Worm (Caenorhabditis elegans) whole organism, late embryonic: Measurements from ENCODE around the gene C07B5.4.

Experiments
- ceh-18 ChIP-seq: sonication (generic microtip); optimal IDR thresholded peaks from 2 replicates; lab custom pipeline; 2016; ENCODE audit warnings: missing genetic modification characterization, missing compliant biosample characterization
- ceh-48 ChIP-seq: sonication (generic microtip); optimal IDR thresholded peaks from 2 replicates; lab custom pipeline; 2016; ENCODE audit warnings: missing genetic modification characterization, inconsistent platforms, missing compliant biosample characterization
- elt-2 ChIP-seq: sonication (generic microtip); optimal IDR thresholded peaks from 2 replicates; lab custom pipeline; 2016; ENCODE audit warnings: missing genetic modification reagents, missing genetic modification characterization, missing compliant biosample characterization
- eyg-1 ChIP-seq: sonication (generic microtip); optimal IDR thresholded peaks from 2 replicates; lab custom pipeline; 2016; ENCODE audit warnings: missing genotype, missing genetic modification characterization, missing compliant biosample characterization
- hlh-13 ChIP-seq: fragments of 200-800 bp; sonication (Bioruptor generic); optimal IDR thresholded peaks from 2 replicates; lab custom pipeline; 2018; ENCODE audit warnings: mild to moderate bottlenecking, missing genetic modification characterization, missing compliant biosample characterization
- hlh-30 ChIP-seq: sonication (generic microtip); optimal IDR thresholded peaks from 2 replicates; lab custom pipeline; 2017; ENCODE audit warnings: antibody characterized with exemption, missing genetic modification characterization, missing compliant biosample characterization; ENCODE audit not compliant: insufficient read depth
- lin-11 ChIP-seq: fragments of 200-800 bp; sonication (Bioruptor generic); optimal IDR thresholded peaks from 2 replicates; lab custom pipeline; 2018; ENCODE audit warnings: mild to moderate bottlenecking, missing genetic modification characterization, missing compliant biosample characterization
- nhr-232 ChIP-seq: sonication (generic microtip); optimal IDR thresholded peaks from 2 replicates; lab custom pipeline; 2016; ENCODE audit warnings: missing genetic modification characterization, missing compliant biosample characterization
- syd-9 ChIP-seq: sonication (generic microtip); optimal IDR thresholded peaks from 2 replicates; lab custom pipeline; 2016; ENCODE audit warnings: mild to moderate bottlenecking, missing genetic modification characterization, moderate library complexity, missing compliant biosample characterization
- ttx-3 ChIP-seq: sonication (generic microtip); optimal IDR thresholded peaks from 2 replicates; lab custom pipeline; 2016; ENCODE audit warnings: missing genetic modification reagents, missing genetic modification characterization, missing compliant biosample characterization
- unc-3 ChIP-seq, 2 experiments: fragments of 200-800 bp in 1 of 2; sonication (Bioruptor generic) in 1 of 2; sonication (generic microtip) in 1 of 2; conservative IDR thresholded peaks in 1 of 2; optimal IDR thresholded peaks in 1 of 2; 2 replicates each; pipeline versions ENCODE4 v1.3.6 to Lab custom; 2016 to 2022; ENCODE audit warnings: missing compliant biosample characterization in 2 of 2, missing genetic modification characterization in 2 of 2, missing genetic modification reagents in 1 of 2

- no peak for TF ChIP-seq ttx-3 (tag; lab: Kevin White, UChicago)
- TF ChIP-seq lin-11 (tag; lab: Kevin White, UChicago), result no peak
- TF ChIP-seq ceh-18 (tag; lab: Kevin White, UChicago), result no peak
- no peak for TF ChIP-seq ceh-48
- no peak for TF ChIP-seq elt-2
- TF ChIP-seq unc-3 (GFP tag; conservative IDR thresholded peaks at IDR 0.05; lab: Robert Waterston, UW), result no peak
- no peak for TF ChIP-seq unc-3 (tag; optimal IDR thresholded peaks at IDR 0.05; lab: Kevin White, UChicago)
- TF ChIP-seq hlh-30, result no peak
- TF ChIP-seq hlh-13, result no peak
- TF ChIP-seq nhr-232 (tag; lab: Kevin White, UChicago), result no peak
- no peak for TF ChIP-seq eyg-1 (tag; lab: Kevin White, UChicago)
- no peak for TF ChIP-seq syd-9 (tag; lab: Kevin White, UChicago)
Observed at ce11 chrX:9506341-9506740, 23.1 kb upstream of the C07B5.4 start.
